ENCODE assay signal across 1 fruit fly cellular context in the genomic region with DNA sequence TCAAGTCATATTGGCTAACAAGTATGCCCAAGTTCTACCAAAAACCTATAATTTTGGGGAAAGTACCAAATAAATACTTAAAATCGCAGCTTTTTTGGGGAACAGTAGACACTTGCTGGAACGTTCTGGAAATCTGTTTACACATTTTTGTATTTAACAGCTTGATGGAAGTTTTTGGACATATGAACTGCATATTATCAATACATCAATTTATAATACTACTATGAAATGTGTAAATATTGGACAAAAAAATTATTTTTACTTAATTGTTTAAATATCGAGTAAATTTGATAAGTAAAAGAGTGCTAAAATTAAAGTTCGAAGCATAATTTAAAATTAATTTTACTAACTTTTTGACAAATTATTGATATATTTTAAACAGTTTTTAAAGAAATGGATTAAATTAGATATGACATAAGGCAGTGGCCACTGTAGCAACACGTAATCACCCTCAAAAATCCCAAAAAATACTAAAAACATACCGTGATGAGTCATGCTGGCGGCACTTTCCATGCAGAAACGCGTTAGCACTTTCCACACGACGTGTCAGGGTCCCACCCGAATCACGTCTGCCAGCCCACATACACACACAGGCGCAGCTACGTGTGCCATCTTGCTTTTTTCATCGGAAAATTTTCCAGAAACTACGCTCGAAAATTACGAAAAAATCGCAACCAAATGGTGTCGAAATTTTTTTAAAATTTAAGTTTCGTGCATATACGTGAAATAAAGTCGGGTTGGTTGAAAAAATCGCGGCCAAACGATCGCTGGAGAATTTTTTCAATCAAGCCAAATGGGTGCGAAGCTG.
A peak's percentile ranks its signal among the peaks of the same experiment; 100 is the strongest.
TF ChIP-seq lines count a peak whose summit lies in the region.

Gene Sirt1, plus strand, starts transcription at position 571 of the 808 bp plus-strand sequence.

TF ChIP-seq in whole organism, embryonic, 481 proteins besides CTCF, POLR2A, EP300 and RAD21 (continued from another document and continues in another):
- no peak for TF ChIP-seq CG3163 (GFP tag; optimal IDR thresholded peaks at IDR 0.05; lab: Kevin White, UChicago)
- TF ChIP-seq H2.0 (GFP tag; IDR thresholded peaks at IDR 0.05; lab: Robert Waterston, UW), result peak; percentile 68
- TF ChIP-seq D19A (tag; optimal IDR thresholded peaks at IDR 0.05; lab: Kevin White, UChicago), result no peak
- peak; percentile 88 for TF ChIP-seq Med (GFP tag; lab: Kevin White, UChicago)
- peak; percentile 89 for TF ChIP-seq sug (tag; optimal IDR thresholded peaks at IDR 0.05; lab: Kevin White, UChicago)
- TF ChIP-seq Gug (GFP tag; IDR thresholded peaks at IDR 0.05; lab: Robert Waterston, UW), result peak; percentile 77; the same call in 3 of the 4 replicates
- TF ChIP-seq CG12236 (GFP tag; optimal IDR thresholded peaks at IDR 0.05; lab: Kevin White, UChicago), result no peak
- TF ChIP-seq Eip74EF (GFP tag; optimal IDR thresholded peaks at IDR 0.05; lab: Kevin White, UChicago), result peak in 1 of 2 experiments; percentile 67
- peak; percentile 32 for TF ChIP-seq HLHmδ (GFP tag; optimal IDR thresholded peaks at IDR 0.05; lab: Kevin White, UChicago)
- peak; percentile 87 for TF ChIP-seq fd3F (GFP tag; optimal IDR thresholded peaks at IDR 0.05; lab: Kevin White, UChicago)
- peak; percentile 24; the same call in 1 of the 2 replicates for TF ChIP-seq Rx (GFP tag; IDR thresholded peaks at IDR 0.05; lab: Robert Waterston, UW)
- peak; percentile 55 for TF ChIP-seq CG18476 (GFP tag; optimal IDR thresholded peaks at IDR 0.05; lab: Kevin White, UChicago)
- TF ChIP-seq z (GFP tag; IDR thresholded peaks at IDR 0.05; lab: Robert Waterston, UW), result peak; percentile 8; the same call in 1 of the 3 replicates
- TF ChIP-seq Awh (GFP tag; IDR thresholded peaks at IDR 0.05; lab: Robert Waterston, UW), result peak; percentile 61; the same call in 1 of the 2 replicates
- peak; percentile 61; the same call in 1 of the 2 replicates for TF ChIP-seq sob (GFP tag; IDR thresholded peaks at IDR 0.05; lab: Robert Waterston, UW)
- TF ChIP-seq Nf-YC (tag; optimal IDR thresholded peaks at IDR 0.05; lab: Kevin White, UChicago), result peak; percentile 85
- no peak for TF ChIP-seq dati (GFP tag; IDR thresholded peaks at IDR 0.05; lab: Robert Waterston, UW)
- peak; percentile 73 for TF ChIP-seq cato (GFP tag; optimal IDR thresholded peaks at IDR 0.05; lab: Kevin White, UChicago; ENCODE audit: borderline replicate concordance)
- peak; percentile 4 for TF ChIP-seq CG8089 (GFP tag; optimal IDR thresholded peaks at IDR 0.05; lab: Kevin White, UChicago)
- peak; percentile 89 for TF ChIP-seq CG18619 (GFP tag; optimal IDR thresholded peaks at IDR 0.05; lab: Kevin White, UChicago)
- TF ChIP-seq unpg (GFP tag; optimal IDR thresholded peaks at IDR 0.05; lab: Kevin White, UChicago), result peak; percentile 82
- TF ChIP-seq CG13624 (GFP tag; optimal IDR thresholded peaks at IDR 0.05; lab: Kevin White, UChicago), result peak; percentile 34
- peak; percentile 61 for TF ChIP-seq trem (tag; optimal IDR thresholded peaks at IDR 0.05; lab: Kevin White, UChicago)
- TF ChIP-seq Side (GFP tag; optimal IDR thresholded peaks at IDR 0.05; lab: Kevin White, UChicago), result no peak
- peak; percentile 82 for TF ChIP-seq gfzf (GFP tag; optimal IDR thresholded peaks at IDR 0.05; lab: Kevin White, UChicago)
- peak; percentile 65; the same call in 2 of the 3 replicates for TF ChIP-seq CG11560 (tag; IDR thresholded peaks at IDR 0.05; lab: Robert Waterston, UW)
- TF ChIP-seq Fer1 (GFP tag; optimal IDR thresholded peaks at IDR 0.05; lab: Kevin White, UChicago), result peak; percentile 65
- peak; percentile 22 for TF ChIP-seq jumu (GFP tag; optimal IDR thresholded peaks at IDR 0.05; lab: Kevin White, UChicago)
- TF ChIP-seq Hr3 (GFP tag; optimal IDR thresholded peaks at IDR 0.05; lab: Kevin White, UChicago), result peak; percentile 92
- TF ChIP-seq hkb (optimal IDR thresholded peaks at IDR 0.05; lab: Kevin White, UChicago), result no peak
- peak; percentile 46; the same call in 1 of the 2 replicates for TF ChIP-seq hkb (GFP tag; IDR thresholded peaks at IDR 0.05; lab: Robert Waterston, UW)
- TF ChIP-seq Dbx (GFP tag; IDR thresholded peaks at IDR 0.05; lab: Robert Waterston, UW), result peak; percentile 84; the same call in 2 of the 3 replicates
- TF ChIP-seq dmrt99B (tag; optimal IDR thresholded peaks at IDR 0.05; lab: Kevin White, UChicago), result no peak
- TF ChIP-seq psq (GFP tag; optimal IDR thresholded peaks at IDR 0.05; lab: Kevin White, UChicago), result no peak
- peak; percentile 59 for TF ChIP-seq Oaz (GFP tag; IDR thresholded peaks at IDR 0.05; lab: Robert Waterston, UW)
- no peak for TF ChIP-seq tll (GFP tag; optimal IDR thresholded peaks at IDR 0.05; lab: Kevin White, UChicago)
- 0 out of 3 replicates have a peak, but pooled peaks have one; percentile 36 for TF ChIP-seq CG6175 (GFP tag; IDR thresholded peaks at IDR 0.05; lab: Robert Waterston, UW)
- TF ChIP-seq Bgb (GFP tag; IDR thresholded peaks at IDR 0.05; lab: Robert Waterston, UW; ENCODE audit: partially characterized antibody), result peak; percentile 48; the same call in 1 of the 2 replicates
- peak; percentile 29; the same call in 1 of the 2 replicates for TF ChIP-seq CG5953 (GFP tag; IDR thresholded peaks at IDR 0.05; lab: Robert Waterston, UW)
- TF ChIP-seq cg (GFP tag; optimal IDR thresholded peaks at IDR 0.05; lab: Kevin White, UChicago), result peak; percentile 87
- peak; percentile 35; the same call in 1 of the 2 replicates for TF ChIP-seq Scr (GFP tag; IDR thresholded peaks at IDR 0.05; lab: Robert Waterston, UW; ENCODE audit: partially characterized antibody)
- TF ChIP-seq CG12219 (GFP tag; optimal IDR thresholded peaks at IDR 0.05; lab: Kevin White, UChicago), result peak; percentile 16
- TF ChIP-seq CG18011 (GFP tag; optimal IDR thresholded peaks at IDR 0.05; lab: Kevin White, UChicago), result peak; percentile 47
- peak; percentile 63; the same call in 1 of the 2 replicates for TF ChIP-seq bbx (GFP tag; IDR thresholded peaks at IDR 0.05; lab: Robert Waterston, UW; ENCODE audit: partially characterized antibody)
- TF ChIP-seq Pdp1 (GFP tag; optimal IDR thresholded peaks at IDR 0.05; lab: Kevin White, UChicago), result peak; percentile 70 to 85
- no peak for TF ChIP-seq Doc3 (GFP tag; IDR thresholded peaks at IDR 0.05; lab: Robert Waterston, UW; ENCODE audit: partially characterized antibody)
- peak; percentile 86 for TF ChIP-seq CG4404 (GFP tag; IDR thresholded peaks at IDR 0.05; lab: Robert Waterston, UW)
- TF ChIP-seq jing (GFP tag; optimal IDR thresholded peaks at IDR 0.05; lab: Kevin White, UChicago), result peak; percentile 48
- peak; percentile 85 for TF ChIP-seq CG8281 (tag; optimal IDR thresholded peaks at IDR 0.05; lab: Kevin White, UChicago)
- no peak for TF ChIP-seq CG33213 (GFP tag; optimal IDR thresholded peaks at IDR 0.05; lab: Kevin White, UChicago)
- peak; percentile 77 for TF ChIP-seq al (GFP tag; IDR thresholded peaks at IDR 0.05; lab: Robert Waterston, UW)
- TF ChIP-seq Ptx1 (GFP tag; IDR thresholded peaks at IDR 0.05; lab: Robert Waterston, UW), result peak; percentile 89
- TF ChIP-seq CG1024 (GFP tag; IDR thresholded peaks at IDR 0.05; lab: Robert Waterston, UW), result 0 out of 2 replicates have a peak, but pooled peaks have one; percentile 38
- TF ChIP-seq wek (GFP tag; optimal IDR thresholded peaks at IDR 0.05; lab: Kevin White, UChicago), result no peak
- TF ChIP-seq fu2 (GFP tag; optimal IDR thresholded peaks at IDR 0.05; lab: Kevin White, UChicago), result peak; percentile 57
- TF ChIP-seq CG13287 (GFP tag; IDR thresholded peaks at IDR 0.05; lab: Robert Waterston, UW; ENCODE audit: partially characterized antibody), result no peak
- TF ChIP-seq chinmo (GFP tag; IDR thresholded peaks at IDR 0.05; lab: Robert Waterston, UW; ENCODE audit: partially characterized antibody), result no peak; the same call in 3 of the 4 replicates
- TF ChIP-seq CG4707 (GFP tag; optimal IDR thresholded peaks at IDR 0.05; lab: Kevin White, UChicago), result no peak
- TF ChIP-seq Stat92E (GFP tag; optimal IDR thresholded peaks at IDR 0.05; lab: Kevin White, UChicago), result peak in 1 of 3 experiments; percentile 86
- peak; percentile 19 for TF ChIP-seq Bdp1 (GFP tag; optimal IDR thresholded peaks at IDR 0.05; lab: Kevin White, UChicago)
- TF ChIP-seq unc-4 (GFP tag; IDR thresholded peaks at IDR 0.05; lab: Robert Waterston, UW; ENCODE audit: partially characterized antibody), result no peak
- TF ChIP-seq gcm2 (GFP tag; optimal IDR thresholded peaks at IDR 0.05; lab: Kevin White, UChicago), result no peak
- peak; percentile 41 for TF ChIP-seq scrt (GFP tag; optimal IDR thresholded peaks at IDR 0.05; lab: Kevin White, UChicago)
- TF ChIP-seq HLH4C (GFP tag; IDR thresholded peaks at IDR 0.05; lab: Robert Waterston, UW; ENCODE audit: partially characterized antibody), result no peak
- peak; percentile 34 for TF ChIP-seq CrebB (tag; optimal IDR thresholded peaks at IDR 0.05; lab: Kevin White, UChicago)
- TF ChIP-seq Hey (tag; optimal IDR thresholded peaks at IDR 0.05; lab: Kevin White, UChicago), result no peak
- peak; percentile 67; the same call in 2 of the 3 replicates for TF ChIP-seq CG11456 (GFP tag; IDR thresholded peaks at IDR 0.05; lab: Robert Waterston, UW)
- peak; percentile 26 for TF ChIP-seq Jarid2 (GFP tag; optimal IDR thresholded peaks at IDR 0.05; lab: Kevin White, UChicago)
- TF ChIP-seq CG9437 (GFP tag; optimal IDR thresholded peaks at IDR 0.05; lab: Kevin White, UChicago), result peak; percentile 94
- TF ChIP-seq CG6689 (GFP tag; IDR thresholded peaks at IDR 0.05; lab: Robert Waterston, UW), result peak; percentile 92
- TF ChIP-seq Neu2 (GFP tag; optimal IDR thresholded peaks at IDR 0.05; lab: Kevin White, UChicago; ENCODE audit: borderline replicate concordance), result no peak
- TF ChIP-seq CG7357 (GFP tag; IDR thresholded peaks at IDR 0.05; lab: Robert Waterston, UW), result peak; percentile 83
- no peak for TF ChIP-seq lov (optimal IDR thresholded peaks at IDR 0.05; lab: Kevin White, UChicago)
- TF ChIP-seq lov (GFP tag; IDR thresholded peaks at IDR 0.05; lab: Robert Waterston, UW), result 0 out of 3 replicates have a peak, but pooled peaks have one; percentile 29
- peak; percentile 100 for TF ChIP-seq YL-1 (GFP tag; optimal IDR thresholded peaks at IDR 0.05; lab: Kevin White, UChicago)
- TF ChIP-seq B-H2 (GFP tag; optimal IDR thresholded peaks at IDR 0.05; lab: Kevin White, UChicago), result peak; percentile 30
- peak; percentile 26 for TF ChIP-seq tx (GFP tag; optimal IDR thresholded peaks at IDR 0.05; lab: Kevin White, UChicago)
- TF ChIP-seq gcm (GFP tag; optimal IDR thresholded peaks at IDR 0.05; lab: Kevin White, UChicago), result peak; percentile 67
- TF ChIP-seq Nf-YA (GFP tag; IDR thresholded peaks at IDR 0.05; lab: Robert Waterston, UW), result no peak
- no peak for TF ChIP-seq pb (GFP tag; optimal IDR thresholded peaks at IDR 0.05; lab: Kevin White, UChicago)
- TF ChIP-seq CG1832 (GFP tag; optimal IDR thresholded peaks at IDR 0.05; lab: Kevin White, UChicago), result no peak
- TF ChIP-seq CG8944 (GFP tag; optimal IDR thresholded peaks at IDR 0.05; lab: Kevin White, UChicago), result peak; percentile 58
- peak; percentile 45 for TF ChIP-seq CG4617 (GFP tag; optimal IDR thresholded peaks at IDR 0.05; lab: Kevin White, UChicago; ENCODE audit: borderline replicate concordance)
- TF ChIP-seq CG11247 (GFP tag; IDR thresholded peaks at IDR 0.05; lab: Robert Waterston, UW), result peak; percentile 57; the same call in 1 of the 2 replicates
- TF ChIP-seq Spps (tag; optimal IDR thresholded peaks at IDR 0.05; lab: Kevin White, UChicago), result peak; percentile 58
- no peak for TF ChIP-seq CkIIα-i1 (GFP tag; IDR thresholded peaks at IDR 0.05; lab: Robert Waterston, UW)
- peak; percentile 59 for TF ChIP-seq CG10462 (GFP tag; optimal IDR thresholded peaks at IDR 0.05; lab: Kevin White, UChicago)
- no peak for TF ChIP-seq CG17802 (tag; optimal IDR thresholded peaks at IDR 0.05; lab: Kevin White, UChicago)
- peak; percentile 61 for TF ChIP-seq CG10366 (GFP tag; IDR thresholded peaks at IDR 0.05; lab: Robert Waterston, UW)
- TF ChIP-seq caup (GFP tag; optimal IDR thresholded peaks at IDR 0.05; lab: Kevin White, UChicago; ENCODE audit: severe bottlenecking), result peak; percentile 68
- TF ChIP-seq Antp (GFP tag; optimal IDR thresholded peaks at IDR 0.05; lab: Kevin White, UChicago), result peak; percentile 31
- TF ChIP-seq knrl (GFP tag; IDR thresholded peaks at IDR 0.05; lab: Robert Waterston, UW; ENCODE audit: partially characterized antibody), result peak; percentile 32; the same call in 1 of the 3 replicates
- no peak for TF ChIP-seq rib (GFP tag; IDR thresholded peaks at IDR 0.05; lab: Robert Waterston, UW)
- peak; percentile 88 for TF ChIP-seq fd96Cb (tag; optimal IDR thresholded peaks at IDR 0.05; lab: Kevin White, UChicago)
- peak; percentile 48 for TF ChIP-seq gro (GFP tag; optimal IDR thresholded peaks at IDR 0.05; lab: Kevin White, UChicago)
- peak; percentile 35 for TF ChIP-seq CG31388 (GFP tag; optimal IDR thresholded peaks at IDR 0.05; lab: Kevin White, UChicago)
- peak; percentile 90 for TF ChIP-seq CG2712 (tag; optimal IDR thresholded peaks at IDR 0.05; lab: Kevin White, UChicago)
- TF ChIP-seq repo (GFP tag; optimal IDR thresholded peaks at IDR 0.05; lab: Kevin White, UChicago), result no peak
- peak; percentile 75 for TF ChIP-seq wor (GFP tag; IDR thresholded peaks at IDR 0.05; lab: Robert Waterston, UW)
- peak; percentile 87 for TF ChIP-seq twi (tag; optimal IDR thresholded peaks at IDR 0.05; lab: Kevin White, UChicago)
- TF ChIP-seq esg (GFP tag; conservative IDR thresholded peaks at IDR 0.05; lab: Robert Waterston, UW), result peak; percentile 83
- TF ChIP-seq CG15696 (tag; optimal IDR thresholded peaks at IDR 0.05; lab: Kevin White, UChicago), result peak; percentile 89
- TF ChIP-seq pita (GFP tag; optimal IDR thresholded peaks at IDR 0.05; lab: Kevin White, UChicago), result no peak
- TF ChIP-seq Sox100B (GFP tag; optimal IDR thresholded peaks at IDR 0.05; lab: Kevin White, UChicago), result no peak
- TF ChIP-seq klu (GFP tag; IDR thresholded peaks at IDR 0.05; lab: Robert Waterston, UW), result peak; percentile 84; the same call in 1 of the 2 replicates
- peak; percentile 41 for TF ChIP-seq schlank (tag; optimal IDR thresholded peaks at IDR 0.05; lab: Kevin White, UChicago)
- TF ChIP-seq HLH3B (GFP tag; IDR thresholded peaks at IDR 0.05; lab: Robert Waterston, UW), result peak; percentile 63; the same call in 1 of the 2 replicates
- peak; percentile 89 for TF ChIP-seq CG3281 (GFP tag; optimal IDR thresholded peaks at IDR 0.05; lab: Kevin White, UChicago)
- peak; percentile 16 for TF ChIP-seq Hand (GFP tag; optimal IDR thresholded peaks at IDR 0.05; lab: Kevin White, UChicago)
- peak; percentile 65 for TF ChIP-seq CG1529 (GFP tag; optimal IDR thresholded peaks at IDR 0.05; lab: Kevin White, UChicago)
- TF ChIP-seq ash1 (GFP tag; optimal IDR thresholded peaks at IDR 0.05; lab: Kevin White, UChicago), result no peak
- TF ChIP-seq Poxn (GFP tag; IDR thresholded peaks at IDR 0.05; lab: Robert Waterston, UW), result peak; percentile 53
- peak; percentile 54 for TF ChIP-seq sd (tag; optimal IDR thresholded peaks at IDR 0.05; lab: Kevin White, UChicago)
- peak; percentile 82 for TF ChIP-seq Sox102F (GFP tag; optimal IDR thresholded peaks at IDR 0.05; lab: Kevin White, UChicago)
- TF ChIP-seq ftz-f1 (GFP tag; optimal IDR thresholded peaks at IDR 0.05; lab: Kevin White, UChicago), result no peak
